ENCODE assay signal across 6 worm cellular contexts in the genomic region with DNA sequence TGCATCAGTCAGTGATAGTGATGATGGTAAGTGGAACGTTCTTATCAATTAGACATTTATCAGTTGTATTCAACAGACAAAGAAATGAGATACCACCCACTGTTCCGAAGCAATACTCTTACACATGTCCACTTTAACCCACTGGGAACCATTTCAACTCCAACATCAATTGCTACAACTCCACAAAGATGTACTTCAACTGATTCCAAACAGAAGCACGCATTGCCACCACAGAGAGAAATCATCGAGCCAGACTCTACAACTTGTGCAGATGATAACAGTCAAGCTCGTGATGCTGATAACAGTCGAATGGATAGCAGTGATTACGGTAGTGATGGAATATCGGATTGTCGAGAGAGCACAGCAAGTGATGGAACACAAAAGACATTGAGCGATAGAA.
TF ChIP-seq lines count a peak whose summit lies in the region.

No protein-coding gene starts in this region.

TF ChIP-seq in whole organism, L1 larva, 84 proteins besides CTCF, POLR2A, EP300 and RAD21:
- peak; percentile 96 for TF ChIP-seq elt-2 (tag; optimal IDR thresholded peaks at IDR 0.05; lab: Kevin White, UChicago)
- TF ChIP-seq egl-13 (tag; optimal IDR thresholded peaks at IDR 0.05; lab: Kevin White, UChicago) = no peak
- no peak for TF ChIP-seq efl-1 (optimal IDR thresholded peaks at IDR 0.05; lab: Kevin White, UChicago)
- peak in 1 of 2 experiments; percentile 74 for TF ChIP-seq efl-1 (GFP tag; optimal IDR thresholded peaks at IDR 0.05 in 1 of 2; lab: Kevin White, UChicago)

TF ChIP-seq in whole organism, L2 larva, 48 proteins besides CTCF, POLR2A, EP300 and RAD21:
- TF ChIP-seq lsy-2 (tag; optimal IDR thresholded peaks at IDR 0.05; lab: Kevin White, UChicago) (peak in 1 of 2 experiments; percentile 7), lin-13 (GFP tag; optimal IDR thresholded peaks at IDR 0.05; lab: Kevin White, UChicago) (no peak), fos-1 (tag; optimal IDR thresholded peaks at IDR 0.05; lab: Kevin White, UChicago) (peak; percentile 64)

TF ChIP-seq in whole organism, L3 larva, 47 proteins besides CTCF, POLR2A, EP300 and RAD21:
- peak; percentile 98 for TF ChIP-seq elt-2 (tag; optimal IDR thresholded peaks at IDR 0.05; lab: Kevin White, UChicago)
- peak; percentile 52 for TF ChIP-seq pqm-1 (tag; optimal IDR thresholded peaks at IDR 0.05; lab: Kevin White, UChicago)
- TF ChIP-seq elt-3 (tag; optimal IDR thresholded peaks at IDR 0.05; lab: Kevin White, UChicago) = no peak

TF ChIP-seq in whole organism, L4 larva, 104 proteins besides CTCF, POLR2A, EP300 and RAD21 (continues in another document):
- TF ChIP-seq daf-16 (GFP tag; optimal IDR thresholded peaks at IDR 0.05; lab: Kevin White, UChicago) (no peak), daf-16 (tag; optimal IDR thresholded peaks at IDR 0.05; lab: Kevin White, UChicago) (peak; percentile 33), dmd-6 (GFP tag; IDR thresholded peaks at IDR 0.05; lab: Robert Waterston, UW) (peak; percentile 54), daf-8 (GFP tag; IDR thresholded peaks at IDR 0.05; lab: Robert Waterston, UW) (no peak), arid-1 (GFP tag; conservative IDR thresholded peaks at IDR 0.05; lab: Robert Waterston, UW) (no peak), daf-12 (tag; optimal IDR thresholded peaks at IDR 0.05; lab: Kevin White, UChicago) (no peak), nhr-48 (tag; optimal IDR thresholded peaks at IDR 0.05; lab: Kevin White, UChicago) (peak; percentile 19), nhr-28 (tag; optimal IDR thresholded peaks at IDR 0.05; lab: Kevin White, UChicago) (peak; percentile 27), egl-43 (GFP tag; IDR thresholded peaks at IDR 0.05; lab: Robert Waterston, UW) (no peak), nhr-102 (tag; optimal IDR thresholded peaks at IDR 0.05; lab: Kevin White, UChicago) (peak; percentile 24), mdl-1 (tag; optimal IDR thresholded peaks at IDR 0.05; lab: Kevin White, UChicago) (no peak), php-3 (GFP tag; IDR thresholded peaks at IDR 0.05; lab: Robert Waterston, UW) (peak; percentile 60; the same call in 1 of the 2 replicates), aha-1 (tag; lab: Kevin White, UChicago) (peak; percentile 5), T26A8.4 (GFP tag; IDR thresholded peaks at IDR 0.05; lab: Robert Waterston, UW) (no peak), unc-62 (GFP tag; optimal IDR thresholded peaks at IDR 0.05 in 1 of 2; lab: Kevin White, UChicago) (peak in 1 of 2 experiments; percentile 88), unc-62 (tag; optimal IDR thresholded peaks at IDR 0.05; lab: Kevin White, UChicago) (no peak), ceh-20 (GFP tag; IDR thresholded peaks at IDR 0.05; lab: Robert Waterston, UW) (no peak), mxl-3 (GFP tag; optimal IDR thresholded peaks at IDR 0.05; lab: Kevin White, UChicago) (peak; percentile 23), dve-1 (tag; optimal IDR thresholded peaks at IDR 0.05; lab: Kevin White, UChicago; ENCODE audit: insufficient read depth) (peak; percentile 37), pqm-1 (tag; optimal IDR thresholded peaks at IDR 0.05; lab: Kevin White, UChicago) (peak; percentile 91), hlh-11 (tag; optimal IDR thresholded peaks at IDR 0.05; lab: Kevin White, UChicago) (peak; percentile 70), lsy-2 (tag; optimal IDR thresholded peaks at IDR 0.05; lab: Kevin White, UChicago) (peak in 1 of 2 experiments; percentile 12), nhr-42 (GFP tag; IDR thresholded peaks at IDR 0.05; lab: Robert Waterston, UW) (0 out of 2 replicates have a peak, but pooled peaks have one; percentile 3), zag-1 (tag; optimal IDR thresholded peaks at IDR 0.05; lab: Kevin White, UChicago) (no peak), mes-2 (tag; optimal IDR thresholded peaks at IDR 0.05; lab: Kevin White, UChicago; ENCODE audit: poor library complexity, severe bottlenecking) (no peak)

TF ChIP-seq in whole organism, late embryonic, 69 proteins besides CTCF, POLR2A, EP300 and RAD21:
- TF ChIP-seq sdc-2 (tag; optimal IDR thresholded peaks at IDR 0.05; lab: Kevin White, UChicago) (no peak), ttx-3 (tag; optimal IDR thresholded peaks at IDR 0.05; lab: Kevin White, UChicago) (no peak), Y22D7AL.16 (tag; optimal IDR thresholded peaks at IDR 0.05; lab: Kevin White, UChicago) (no peak), ceh-2 (tag; optimal IDR thresholded peaks at IDR 0.05; lab: Kevin White, UChicago) (no peak), elt-2 (tag; optimal IDR thresholded peaks at IDR 0.05; lab: Kevin White, UChicago) (peak; percentile 94), ceh-22 (tag; optimal IDR thresholded peaks at IDR 0.05; lab: Kevin White, UChicago) (no peak), ceh-9 (tag; optimal IDR thresholded peaks at IDR 0.05; lab: Kevin White, UChicago) (no peak), hlh-30 (tag; optimal IDR thresholded peaks at IDR 0.05; lab: Kevin White, UChicago; ENCODE audit: insufficient read depth) (no peak)
TF ChIP-seq in whole organism, late embryonic: peak in this region for 1.

TF ChIP-seq in whole organism, young adult, 124 proteins besides CTCF, POLR2A, EP300 and RAD21:
- TF ChIP-seq ets-4 (GFP tag; optimal IDR thresholded peaks at IDR 0.05; lab: Kevin White, UChicago) (peak; percentile 14), nhr-80 (tag; optimal IDR thresholded peaks at IDR 0.05; lab: Kevin White, UChicago) (peak; percentile 81), madf-3 (GFP tag; IDR thresholded peaks at IDR 0.05; lab: Robert Waterston, UW) (no peak), unc-62 (GFP tag; optimal IDR thresholded peaks at IDR 0.05; lab: Kevin White, UChicago) (no peak)
